Worm (Caenorhabditis elegans): ENCODE data around the gene ketn-1.

The ketn-1 gene

ce11 chrV:2803258-2803657, 4.4 kb downstream of the ketn-1 start:
- TF ChIP-seq nfya-1 (tag; optimal IDR thresholded peaks at IDR 0.05; ENCODE audit: insufficient read depth) (peak; percentile 54), lin-39 (tag; optimal IDR thresholded peaks at IDR 0.05) (no peak), nhr-77 (tag; optimal IDR thresholded peaks at IDR 0.05) (no peak), egl-5 (tag; optimal IDR thresholded peaks at IDR 0.05) (no peak), egl-27 (tag; optimal IDR thresholded peaks at IDR 0.05) (no peak), ceh-82 (tag; optimal IDR thresholded peaks at IDR 0.05) (no peak), mdl-1 (tag; optimal IDR thresholded peaks at IDR 0.05) (no peak)

- TF ChIP-seq egl-5 (tag; optimal IDR thresholded peaks at IDR 0.05): peak; percentile 78
- TF ChIP-seq eor-1 (tag; optimal IDR thresholded peaks at IDR 0.05): no peak
- TF ChIP-seq nhr-237 (tag; optimal IDR thresholded peaks at IDR 0.05): no peak
- no peak for TF ChIP-seq tbx-2 (tag; optimal IDR thresholded peaks at IDR 0.05)
- no peak for TF ChIP-seq ztf-4 (tag; optimal IDR thresholded peaks at IDR 0.05)
- peak; percentile 6 for TF ChIP-seq pha-4 (tag; optimal IDR thresholded peaks at IDR 0.05)
- no peak for TF ChIP-seq daf-12 (tag; optimal IDR thresholded peaks at IDR 0.05)
- TF ChIP-seq ceh-9 (tag; optimal IDR thresholded peaks at IDR 0.05): no peak
- no peak for TF ChIP-seq unc-39 (tag; optimal IDR thresholded peaks at IDR 0.05)
- TF ChIP-seq nhr-23 (tag; optimal IDR thresholded peaks at IDR 0.05): no peak
- TF ChIP-seq aly-2 (tag; optimal IDR thresholded peaks at IDR 0.05): no peak
- TF ChIP-seq lin-39 (tag; optimal IDR thresholded peaks at IDR 0.05): no peak
- TF ChIP-seq nhr-67 (tag; optimal IDR thresholded peaks at IDR 0.05): no peak
- no peak for TF ChIP-seq mml-1 (tag; optimal IDR thresholded peaks at IDR 0.05)
- TF ChIP-seq nhr-77 (tag; optimal IDR thresholded peaks at IDR 0.05): no peak
- no peak for TF ChIP-seq nhr-12 (tag; optimal IDR thresholded peaks at IDR 0.05)
- TF ChIP-seq zag-1 (tag; optimal IDR thresholded peaks at IDR 0.05): no peak
- TF ChIP-seq fos-1 (tag; optimal IDR thresholded peaks at IDR 0.05): no peak
Measured at ce11 chrV:2801955-2802354, 5.7 kb downstream of the ketn-1 start.

ce11 chrV:2800676-2801075, 7.0 kb downstream of the ketn-1 start:
- TF ChIP-seq jun-1 (tag; optimal IDR thresholded peaks at IDR 0.05) (no peak), skn-1 (tag; optimal IDR thresholded peaks at IDR 0.05) (no peak), snpc-4 (tag; optimal IDR thresholded peaks at IDR 0.05) (no peak), pha-4 (tag; optimal IDR thresholded peaks at IDR 0.05) (no peak), nhr-12 (tag; optimal IDR thresholded peaks at IDR 0.05) (no peak), lin-15B (tag; optimal IDR thresholded peaks at IDR 0.05) (no peak), ceh-9 (tag; optimal IDR thresholded peaks at IDR 0.05) (no peak), nhr-23 (tag; optimal IDR thresholded peaks at IDR 0.05) (no peak), egl-27 (tag; optimal IDR thresholded peaks at IDR 0.05) (no peak)

- TF ChIP-seq elt-2 (tag; optimal IDR thresholded peaks at IDR 0.05) (no peak), eor-1 (tag; optimal IDR thresholded peaks at IDR 0.05) (no peak), sea-2 (GFP tag; optimal IDR thresholded peaks at IDR 0.05) (no peak), unc-62 (GFP tag; optimal IDR thresholded peaks at IDR 0.05) (no peak), skn-1 (tag; optimal IDR thresholded peaks at IDR 0.05) (no peak), egl-5 (tag; optimal IDR thresholded peaks at IDR 0.05) (no peak), snpc-4 (tag; optimal IDR thresholded peaks at IDR 0.05) (no peak), hmg-11 (tag; optimal IDR thresholded peaks at IDR 0.05) (no peak), fkh-2 (tag; optimal IDR thresholded peaks at IDR 0.05) (no peak), nhr-237 (tag; optimal IDR thresholded peaks at IDR 0.05) (no peak), egl-27 (tag; optimal IDR thresholded peaks at IDR 0.05) (no peak), elt-1 (tag; optimal IDR thresholded peaks at IDR 0.05) (no peak), ceh-82 (tag; optimal IDR thresholded peaks at IDR 0.05) (no peak)
Measured at ce11 chrV:2799172-2799869, 8.3 kb downstream of the ketn-1 start.

ce11 chrV:2795998-2796397, 11.7 kb downstream of the ketn-1 start, which contains the start of gene F54E2.2:
Gene F54E2.2 (plus strand): TSS chrV:2796298.
- TF ChIP-seq ceh-82 (tag; optimal IDR thresholded peaks at IDR 0.05) (no peak), nhr-76 (tag; optimal IDR thresholded peaks at IDR 0.05) (no peak), nhr-237 (tag; optimal IDR thresholded peaks at IDR 0.05) (no peak), lsy-12 (tag; optimal IDR thresholded peaks at IDR 0.05) (no peak), nhr-67 (tag; optimal IDR thresholded peaks at IDR 0.05) (no peak), ama-1 (optimal IDR thresholded peaks at IDR 0.05) (no peak), ceh-28 (tag; optimal IDR thresholded peaks at IDR 0.05) (no peak), nhr-28 (tag; optimal IDR thresholded peaks at IDR 0.05) (no peak), sea-2 (GFP tag; optimal IDR thresholded peaks at IDR 0.05) (no peak), eor-1 (tag; optimal IDR thresholded peaks at IDR 0.05) (no peak), ceh-9 (tag; optimal IDR thresholded peaks at IDR 0.05) (no peak), skn-1 (tag; optimal IDR thresholded peaks at IDR 0.05) (no peak), ceh-16 (tag; optimal IDR thresholded peaks at IDR 0.05) (no peak), nhr-12 (tag; optimal IDR thresholded peaks at IDR 0.05) (no peak), snpc-4 (tag; optimal IDR thresholded peaks at IDR 0.05) (no peak), unc-39 (tag; optimal IDR thresholded peaks at IDR 0.05) (no peak), R02D3.7 (tag; optimal IDR thresholded peaks at IDR 0.05) (no peak), ztf-11 (tag; optimal IDR thresholded peaks at IDR 0.05) (no peak), mdl-1 (tag; optimal IDR thresholded peaks at IDR 0.05) (no peak), zag-1 (tag; optimal IDR thresholded peaks at IDR 0.05) (no peak)
